Worm (Caenorhabditis elegans): Measurements from ENCODE around the gene T28A11.18.

DNA sequence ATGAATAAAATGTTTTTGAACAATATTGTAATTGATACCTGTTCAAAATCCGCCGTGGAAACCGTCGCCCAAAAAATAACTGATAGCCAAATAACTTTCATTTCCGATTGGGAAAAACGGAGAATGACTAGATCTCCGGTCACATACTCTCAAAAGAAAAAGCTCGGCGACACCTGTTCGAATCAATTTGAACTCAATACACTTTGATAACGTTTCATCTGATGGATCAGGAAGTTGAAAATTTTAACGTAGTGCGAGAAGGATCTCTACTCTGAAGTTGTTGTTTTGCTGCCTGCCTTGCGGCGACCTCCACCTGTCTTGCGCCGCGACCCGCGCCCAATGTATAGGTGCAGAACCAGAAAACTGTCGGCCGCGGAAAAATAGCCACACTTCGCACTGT lies 5.3 kb upstream of the T28A11.18 start, which contains the start of gene T28A11.20:
- TF ChIP-seq nhr-237 (tag; optimal IDR thresholded peaks at IDR 0.05), result no peak
- TF ChIP-seq ces-1 (GFP tag; optimal IDR thresholded peaks at IDR 0.05), result no peak
- TF ChIP-seq nhr-28 (tag; optimal IDR thresholded peaks at IDR 0.05), result no peak
- TF ChIP-seq pha-4 (tag; optimal IDR thresholded peaks at IDR 0.05), result no peak
- no peak for TF ChIP-seq ztf-11 (tag; optimal IDR thresholded peaks at IDR 0.05)
- TF ChIP-seq elt-3 (tag; optimal IDR thresholded peaks at IDR 0.05), result no peak
- TF ChIP-seq lsy-2 (tag; optimal IDR thresholded peaks at IDR 0.05), result no peak
- TF ChIP-seq lin-13 (tag; optimal IDR thresholded peaks at IDR 0.05), result no peak
- no peak for TF ChIP-seq lin-32 (GFP tag; optimal IDR thresholded peaks at IDR 0.05)
- TF ChIP-seq snpc-4 (tag; optimal IDR thresholded peaks at IDR 0.05), result no peak
